Fruit fly (Drosophila melanogaster): ENCODE data around the gene CG11555.

Gene CG11555

dm6 chr2L:299038-299437 lies 25.4 kb downstream of the CG11555 start:
- TF ChIP-seq Snoo (tag; optimal IDR thresholded peaks at IDR 0.05), result no peak
- no peak for TF ChIP-seq Pif1A (GFP tag; optimal IDR thresholded peaks at IDR 0.05)
- TF ChIP-seq CG9948 (tag; optimal IDR thresholded peaks at IDR 0.05), result no peak
- no peak for TF ChIP-seq CG8301 (tag; optimal IDR thresholded peaks at IDR 0.05)
- TF ChIP-seq CG13204 (GFP tag; optimal IDR thresholded peaks at IDR 0.05), result no peak
- no peak for TF ChIP-seq EcR (GFP tag; optimal IDR thresholded peaks at IDR 0.05)
- no peak for TF ChIP-seq CG14655 (GFP tag; optimal IDR thresholded peaks at IDR 0.05)
- TF ChIP-seq Ets98B (GFP tag; IDR thresholded peaks at IDR 0.05), result no peak
- TF ChIP-seq CG8159 (tag; optimal IDR thresholded peaks at IDR 0.05), result no peak
- TF ChIP-seq CG10348 (GFP tag; IDR thresholded peaks at IDR 0.05), result no peak
- no peak for TF ChIP-seq CG4496 (GFP tag; IDR thresholded peaks at IDR 0.05)
- no peak for TF ChIP-seq rn (GFP tag; IDR thresholded peaks at IDR 0.05)
- no peak for TF ChIP-seq CG32121 (GFP tag; IDR thresholded peaks at IDR 0.05)
- no peak for TF ChIP-seq CG15710 (tag; optimal IDR thresholded peaks at IDR 0.05)
- no peak for TF ChIP-seq D1 (tag; optimal IDR thresholded peaks at IDR 0.05)
- no peak for TF ChIP-seq Pif1B (GFP tag; optimal IDR thresholded peaks at IDR 0.05)
- no peak; the same call in 2 of the 3 replicates for TF ChIP-seq fd96Ca (GFP tag; IDR thresholded peaks at IDR 0.05)

- TF ChIP-seq EcR (GFP tag; optimal IDR thresholded peaks at IDR 0.05), result no peak
- TF ChIP-seq Ets98B (GFP tag; IDR thresholded peaks at IDR 0.05), result no peak
- no peak for TF ChIP-seq CG4496 (GFP tag; IDR thresholded peaks at IDR 0.05)
- TF ChIP-seq CG9948 (tag; optimal IDR thresholded peaks at IDR 0.05), result no peak
- TF ChIP-seq fd96Ca (GFP tag; IDR thresholded peaks at IDR 0.05), result no peak
- TF ChIP-seq gl (tag; optimal IDR thresholded peaks at IDR 0.05), result no peak
- TF ChIP-seq CG17806 (tag; optimal IDR thresholded peaks at IDR 0.05), result no peak
- TF ChIP-seq CG10348 (GFP tag; IDR thresholded peaks at IDR 0.05), result no peak
- no peak for TF ChIP-seq CG14655 (GFP tag; optimal IDR thresholded peaks at IDR 0.05)
- TF ChIP-seq CG8301 (tag; optimal IDR thresholded peaks at IDR 0.05), result no peak
- no peak for TF ChIP-seq CG8159 (tag; optimal IDR thresholded peaks at IDR 0.05)
- no peak for TF ChIP-seq Pif1A (GFP tag; optimal IDR thresholded peaks at IDR 0.05)
Measured at dm6 chr2L:300006-300405, 26.4 kb downstream of the CG11555 start.

- TF ChIP-seq Pif1B (GFP tag; optimal IDR thresholded peaks at IDR 0.05) (no peak), CG12605 (GFP tag; IDR thresholded peaks at IDR 0.05) (no peak), gl (tag; optimal IDR thresholded peaks at IDR 0.05) (no peak), Ets98B (GFP tag; IDR thresholded peaks at IDR 0.05) (no peak), EcR (GFP tag; optimal IDR thresholded peaks at IDR 0.05) (no peak), rn (GFP tag; IDR thresholded peaks at IDR 0.05) (no peak), CG34367 (tag; optimal IDR thresholded peaks at IDR 0.05) (no peak), Snoo (tag; optimal IDR thresholded peaks at IDR 0.05) (no peak)
Measured at dm6 chr2L:300877-301706, 27.5 kb downstream of the CG11555 start.

- no peak for TF ChIP-seq CG14655 (GFP tag; optimal IDR thresholded peaks at IDR 0.05)
- no peak for TF ChIP-seq CG12605 (GFP tag; IDR thresholded peaks at IDR 0.05)
- TF ChIP-seq Pif1B (GFP tag; optimal IDR thresholded peaks at IDR 0.05), result no peak
- TF ChIP-seq CG9948 (tag; optimal IDR thresholded peaks at IDR 0.05), result no peak
- no peak for TF ChIP-seq fd96Ca (GFP tag; IDR thresholded peaks at IDR 0.05)
- no peak for TF ChIP-seq Pif1A (GFP tag; optimal IDR thresholded peaks at IDR 0.05)
- no peak for TF ChIP-seq EcR (GFP tag; optimal IDR thresholded peaks at IDR 0.05)
- TF ChIP-seq CG4496 (GFP tag; IDR thresholded peaks at IDR 0.05), result no peak
- no peak for TF ChIP-seq D1 (tag; optimal IDR thresholded peaks at IDR 0.05)
- no peak for TF ChIP-seq Snoo (tag; optimal IDR thresholded peaks at IDR 0.05)
- no peak for TF ChIP-seq rn (GFP tag; IDR thresholded peaks at IDR 0.05)
- no peak for TF ChIP-seq CG34367 (tag; optimal IDR thresholded peaks at IDR 0.05)
- TF ChIP-seq CG15710 (tag; optimal IDR thresholded peaks at IDR 0.05), result no peak
- TF ChIP-seq CG10348 (GFP tag; IDR thresholded peaks at IDR 0.05), result no peak
- no peak for TF ChIP-seq CG8159 (tag; optimal IDR thresholded peaks at IDR 0.05)
- no peak for TF ChIP-seq CG32121 (GFP tag; IDR thresholded peaks at IDR 0.05)
- TF ChIP-seq gl (tag; optimal IDR thresholded peaks at IDR 0.05), result no peak
- no peak for TF ChIP-seq Ets98B (GFP tag; IDR thresholded peaks at IDR 0.05)
Measured at dm6 chr2L:303306-303962, 29.8 kb downstream of the CG11555 start.

- TF ChIP-seq CG13204 (GFP tag; optimal IDR thresholded peaks at IDR 0.05), result no peak
- TF ChIP-seq Pif1B (GFP tag; optimal IDR thresholded peaks at IDR 0.05), result no peak
- TF ChIP-seq CG14655 (GFP tag; optimal IDR thresholded peaks at IDR 0.05), result no peak
- TF ChIP-seq EcR (GFP tag; optimal IDR thresholded peaks at IDR 0.05), result no peak
- no peak for TF ChIP-seq fd96Ca (GFP tag; IDR thresholded peaks at IDR 0.05)
- TF ChIP-seq CG8159 (tag; optimal IDR thresholded peaks at IDR 0.05), result no peak
- no peak for TF ChIP-seq CG9948 (tag; optimal IDR thresholded peaks at IDR 0.05)
- no peak for TF ChIP-seq CG10348 (GFP tag; IDR thresholded peaks at IDR 0.05)
- TF ChIP-seq Pif1A (GFP tag; optimal IDR thresholded peaks at IDR 0.05), result no peak
- no peak for TF ChIP-seq CG4496 (GFP tag; IDR thresholded peaks at IDR 0.05)
- TF ChIP-seq Ets98B (GFP tag; IDR thresholded peaks at IDR 0.05), result no peak
- TF ChIP-seq CG32121 (GFP tag; IDR thresholded peaks at IDR 0.05), result no peak
- TF ChIP-seq gl (tag; optimal IDR thresholded peaks at IDR 0.05), result no peak
- no peak for TF ChIP-seq CG34367 (tag; optimal IDR thresholded peaks at IDR 0.05)
- no peak for TF ChIP-seq D1 (tag; optimal IDR thresholded peaks at IDR 0.05)
Measured at dm6 chr2L:305198-305597, 31.6 kb downstream of the CG11555 start.

Measured in whole organism, pupa.